Worm (Caenorhabditis elegans): ENCODE measurements around the gene malt-1.

DNA sequence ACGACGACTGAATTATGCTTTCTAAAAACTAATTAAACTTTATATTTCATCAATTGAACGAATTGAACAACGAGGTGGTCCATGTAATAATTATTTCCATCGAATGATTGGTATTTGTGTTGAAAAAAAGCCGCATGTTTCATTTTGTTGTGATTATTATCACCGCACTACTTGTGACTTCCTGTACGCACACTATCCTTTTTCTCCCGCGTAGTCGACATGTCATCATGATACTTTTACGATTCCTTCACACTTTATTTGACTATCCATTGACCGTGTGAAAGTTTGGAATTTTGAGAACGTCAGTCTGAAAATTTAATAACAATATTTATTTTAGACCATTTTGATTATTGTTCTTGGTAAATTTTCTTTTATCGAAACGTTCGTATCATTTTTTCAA is 23.5 kb downstream of the malt-1 start, which contains the start of gene F22D3.4:
- TF ChIP-seq unc-62 (GFP tag; optimal IDR thresholded peaks at IDR 0.05) (no peak), isw-1 (GFP tag; IDR thresholded peaks at IDR 0.05) (no peak), fkh-10 (GFP tag; optimal IDR thresholded peaks at IDR 0.05) (no peak)

All from whole organism, L1 larva.